Worm (Caenorhabditis elegans) whole organism, L3 larva: ENCODE data around the gene let-721.

Source experiments
- elt-1 ChIP-seq: fragments of 150-350 bp; optimal IDR thresholded peaks from 2 replicates; lab custom pipeline; 2014; ENCODE audit warnings: missing biosample characterization, missing genetic modification characterization
- lin-15B ChIP-seq: fragments of 150-350 bp; optimal IDR thresholded peaks from 2 replicates; lab custom pipeline; 2014; ENCODE audit warnings: missing biosample characterization, missing genetic modification characterization
- lsy-12 ChIP-seq: sonication (generic microtip); optimal IDR thresholded peaks from 2 replicates; lab custom pipeline; 2016; ENCODE audit warnings: mild to moderate bottlenecking, missing genetic modification characterization, missing compliant biosample characterization
- nhr-11 ChIP-seq: fragments of 150-350 bp; optimal IDR thresholded peaks from 2 replicates; lab custom pipeline; 2014; ENCODE audit warnings: missing biosample characterization, missing genetic modification characterization
- nhr-12 ChIP-seq: fragments of 150-350 bp; optimal IDR thresholded peaks from 2 replicates; lab custom pipeline; 2014; ENCODE audit warnings: missing biosample characterization, missing genetic modification characterization
- nhr-28 ChIP-seq: fragments of 150-350 bp; optimal IDR thresholded peaks from 2 replicates; lab custom pipeline; 2014; ENCODE audit warnings: missing biosample characterization, missing genetic modification characterization
- pha-4 ChIP-seq: fragments of 150-350 bp; optimal IDR thresholded peaks from 2 replicates; lab custom pipeline; 2014; ENCODE audit warnings: missing biosample characterization, missing genetic modification reagents, missing genetic modification characterization

ce11 chrIII:6489493-6489892, 42.8 kb upstream of the let-721 start, which contains the start of gene rpt-3:
- TF ChIP-seq elt-1 (tag; lab: Kevin White, UChicago) (no peak), lsy-12 (tag; lab: Kevin White, UChicago) (no peak), nhr-11 (no peak), pha-4 (tag; lab: Kevin White, UChicago) (no peak), nhr-12 (tag; lab: Kevin White, UChicago) (no peak), lin-15B (no peak), nhr-28 (tag; lab: Kevin White, UChicago) (no peak)
